Fruit fly (Drosophila melanogaster): Measurements from ENCODE around the gene ERR.

The ERR gene

DNA sequence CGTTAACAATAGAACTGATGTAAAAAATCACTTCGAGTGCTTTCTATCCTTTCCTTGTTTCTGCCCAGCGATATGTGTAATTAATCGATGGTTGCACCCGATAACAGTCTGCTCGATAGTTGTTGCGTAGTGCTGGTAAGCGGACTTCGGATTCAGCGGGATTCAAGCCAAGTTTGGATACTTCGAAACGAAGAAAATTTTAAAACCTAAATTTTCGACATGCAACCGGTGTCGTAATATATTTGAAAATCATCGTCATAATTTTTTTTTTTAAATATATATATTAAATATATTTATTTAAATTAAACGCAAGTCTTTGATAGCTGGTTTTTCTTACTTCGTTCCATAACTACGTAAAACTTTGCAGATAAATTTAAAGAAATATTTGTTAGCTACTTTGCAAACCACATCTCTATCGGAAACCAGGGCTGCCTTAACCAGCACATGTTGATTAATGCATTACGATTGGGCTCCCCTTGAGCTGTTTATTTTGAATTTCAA, 11.4 kb upstream of the ERR start, which contains the start of the genes UbcE2M and Dhps (continued):
- TF ChIP-seq CG11398 (GFP tag; optimal IDR thresholded peaks at IDR 0.05) (no peak), gsb-n (tag; optimal IDR thresholded peaks at IDR 0.05) (no peak), pum (GFP tag; optimal IDR thresholded peaks at IDR 0.05) (peak; percentile 38), CG9215 (GFP tag; IDR thresholded peaks at IDR 0.05) (peak; percentile 85), corto (GFP tag; optimal IDR thresholded peaks at IDR 0.05) (no peak), CG7786 (GFP tag; optimal IDR thresholded peaks at IDR 0.05) (peak; percentile 30), CG10654 (GFP tag; optimal IDR thresholded peaks at IDR 0.05) (peak; percentile 57), HmgD (GFP tag; optimal IDR thresholded peaks at IDR 0.05) (peak; percentile 32), CG11560 (tag; IDR thresholded peaks at IDR 0.05) (no peak; the same call in 2 of the 3 replicates), CG13296 (GFP tag; optimal IDR thresholded peaks at IDR 0.05) (peak; percentile 72), repo (GFP tag; optimal IDR thresholded peaks at IDR 0.05) (no peak), CG4617 (GFP tag; optimal IDR thresholded peaks at IDR 0.05; ENCODE audit: borderline replicate concordance) (peak; percentile 65), CG11696 (GFP tag; IDR thresholded peaks at IDR 0.05) (no peak), C15 (GFP tag; IDR thresholded peaks at IDR 0.05) (no peak), Sox100B (GFP tag; optimal IDR thresholded peaks at IDR 0.05) (no peak), CG4404 (GFP tag; IDR thresholded peaks at IDR 0.05) (peak; percentile 62), kni (GFP tag; optimal IDR thresholded peaks at IDR 0.05) (no peak), Mes4 (GFP tag; optimal IDR thresholded peaks at IDR 0.05) (no peak), CG14667 (GFP tag; IDR thresholded peaks at IDR 0.05) (peak; percentile 60), Dip3 (GFP tag; optimal IDR thresholded peaks at IDR 0.05) (peak; percentile 49), Ets97D (GFP tag; optimal IDR thresholded peaks at IDR 0.05) (peak; percentile 36), Dad (GFP tag; optimal IDR thresholded peaks at IDR 0.05) (no peak), HHEX (GFP tag; optimal IDR thresholded peaks at IDR 0.05) (peak; percentile 65), wor (GFP tag; IDR thresholded peaks at IDR 0.05) (peak; percentile 27; the same call in 1 of the 2 replicates), Ravus (GFP tag; IDR thresholded peaks at IDR 0.05) (no peak; the same call in 1 of the 2 replicates), CG7556 (GFP tag; optimal IDR thresholded peaks at IDR 0.05) (peak; percentile 70), bbx (GFP tag; IDR thresholded peaks at IDR 0.05; ENCODE audit: partially characterized antibody) (peak; percentile 81), MTF-1 (GFP tag; optimal IDR thresholded peaks at IDR 0.05; ENCODE audit: borderline replicate concordance) (no peak), CG7839 (tag; optimal IDR thresholded peaks at IDR 0.05) (no peak), CG7271 (tag; optimal IDR thresholded peaks at IDR 0.05) (peak; percentile 39), Hr39 (optimal IDR thresholded peaks at IDR 0.05) (no peak), CkIIα-i1 (GFP tag; IDR thresholded peaks at IDR 0.05) (no peak), CG4730 (GFP tag; IDR thresholded peaks at IDR 0.05) (peak; percentile 27; the same call in 1 of the 2 replicates), CG31441 (GFP tag; IDR thresholded peaks at IDR 0.05) (no peak), Hmx (GFP tag; optimal IDR thresholded peaks at IDR 0.05) (no peak), Meics (GFP tag; optimal IDR thresholded peaks at IDR 0.05) (no peak), twi (tag; optimal IDR thresholded peaks at IDR 0.05) (peak; percentile 85), al (GFP tag; IDR thresholded peaks at IDR 0.05) (peak; percentile 71), kah (GFP tag; optimal IDR thresholded peaks at IDR 0.05) (peak; percentile 68), CG2889 (GFP tag; IDR thresholded peaks at IDR 0.05) (no peak), hth (optimal IDR thresholded peaks at IDR 0.05) (no peak), CG8944 (GFP tag; optimal IDR thresholded peaks at IDR 0.05) (peak; percentile 11), maf-S (GFP tag; optimal IDR thresholded peaks at IDR 0.05) (peak; percentile 45), Side (GFP tag; optimal IDR thresholded peaks at IDR 0.05) (no peak), CG15696 (tag; optimal IDR thresholded peaks at IDR 0.05) (peak; percentile 76), ara (GFP tag; IDR thresholded peaks at IDR 0.05) (no peak), MESR4 (GFP tag; optimal IDR thresholded peaks at IDR 0.05) (no peak), CG17361 (GFP tag; IDR thresholded peaks at IDR 0.05) (no peak; the same call in 2 of the 3 replicates), onecut (GFP tag; IDR thresholded peaks at IDR 0.05) (peak; percentile 19; the same call in 1 of the 2 replicates), tap (tag; optimal IDR thresholded peaks at IDR 0.05) (no peak), NC2α (GFP tag; optimal IDR thresholded peaks at IDR 0.05) (no peak), D19A (tag; optimal IDR thresholded peaks at IDR 0.05) (no peak)

Data from whole organism, embryonic.